Fruit fly (Drosophila melanogaster) whole organism, wandering third instar larva: Measurements from ENCODE around the gene Cyp9f2.

Experiments
- Abd-B ChIP-seq: fragments of >200 bp; optimal IDR thresholded peaks from 2 replicates; lab custom pipeline; 2017; ENCODE audit warnings: missing biosample characterization, missing genetic modification characterization
- CG32264 ChIP-seq: fragments of 200-800 bp; sonication (Bioruptor generic); optimal IDR thresholded peaks from 2 replicates; lab custom pipeline; 2016; ENCODE audit warnings: missing biosample characterization, missing genetic modification characterization
- CG9705 ChIP-seq: fragments of 200-800 bp; sonication (Bioruptor generic); optimal IDR thresholded peaks from 2 replicates; lab custom pipeline; 2018; ENCODE audit warnings: missing biosample characterization, mild to moderate bottlenecking, missing genetic modification characterization
- CrebA ChIP-seq: fragments of 200-800 bp; sonication (Bioruptor generic); optimal IDR thresholded peaks from 2 replicates; lab custom pipeline; 2016; ENCODE audit warnings: missing biosample characterization, mild to moderate bottlenecking, missing genetic modification characterization, borderline replicate concordance
- Dfd ChIP-seq: fragments of >200 bp; optimal IDR thresholded peaks from 2 replicates; lab custom pipeline; 2017; ENCODE audit warnings: missing biosample characterization, missing genetic modification characterization
- Dif ChIP-seq: fragments of 200-275, 200-300 bp; sonication (Bioruptor generic); optimal IDR thresholded peaks from 2 replicates; lab custom pipeline; 2018; ENCODE audit warnings: missing biosample characterization, missing genetic modification characterization; ENCODE audit not compliant: partially characterized antibody
- GATAd ChIP-seq: sonication (Bioruptor generic); optimal IDR thresholded peaks from 2 replicates; lab custom pipeline; 2016; ENCODE audit warnings: missing biosample characterization, missing genetic modification characterization
- HLH106 ChIP-seq: fragments of 200-800 bp; optimal IDR thresholded peaks from 3 replicates; lab custom pipeline; 2019; ENCODE audit warnings: missing biosample characterization, mild to moderate bottlenecking, missing genetic modification characterization, moderate library complexity
- Hnf4 ChIP-seq: fragments of 200-800 bp; sonication (Bioruptor generic); optimal IDR thresholded peaks from 2 replicates; lab custom pipeline; 2016; ENCODE audit warnings: missing biosample characterization, mild to moderate bottlenecking, missing genetic modification characterization
- Hr78 ChIP-seq: fragments of >200 bp; optimal IDR thresholded peaks from 2 replicates; lab custom pipeline; 2017; ENCODE audit warnings: missing biosample characterization, missing genetic modification characterization
- Hr83 ChIP-seq: fragments of 200-300 bp; sonication (Bioruptor generic); optimal IDR thresholded peaks from 2 replicates; lab custom pipeline; 2016; ENCODE audit warnings: missing biosample characterization, mild to moderate bottlenecking, missing genetic modification characterization, moderate library complexity; ENCODE audit not compliant: poor library complexity, severe bottlenecking
- Jra ChIP-seq: sonication (Bioruptor generic); optimal IDR thresholded peaks from 2 replicates; lab custom pipeline; 2016; ENCODE audit warnings: missing biosample characterization, missing genetic modification characterization
- Mio ChIP-seq: sonication (Bioruptor generic); optimal IDR thresholded peaks from 2 replicates; lab custom pipeline; 2016; ENCODE audit warnings: missing biosample characterization, missing genetic modification characterization
- Myc ChIP-seq: fragments of >200 bp; optimal IDR thresholded peaks from 2 replicates; lab custom pipeline; 2017
- N ChIP-seq: fragments of >200 bp; optimal IDR thresholded peaks from 2 replicates; lab custom pipeline; 2018; ENCODE audit warnings: missing biosample characterization, missing external identifiers, missing genetic modification characterization
- OdsH ChIP-seq: fragments of 200-800 bp; sonication (Bioruptor generic); optimal IDR thresholded peaks from 2 replicates; lab custom pipeline; 2016; ENCODE audit warnings: missing biosample characterization, mild to moderate bottlenecking, missing genetic modification characterization
- Rel ChIP-seq, 2 experiments: fragments of 200-800 bp; sonication (Bioruptor generic) in 1 of 2; optimal IDR thresholded peaks; 2 replicates in 1 of 2; 3 replicates in 1 of 2; lab custom pipeline; 2016 to 2019; ENCODE audit warnings: mild to moderate bottlenecking in 2 of 2, missing biosample characterization in 2 of 2, missing genetic modification characterization in 2 of 2, moderate library complexity in 1 of 2
- Sp1 ChIP-seq: fragments of 200-800 bp; sonication (Bioruptor generic); optimal IDR thresholded peaks from 3 replicates; lab custom pipeline; 2019; ENCODE audit warnings: missing biosample characterization, mild to moderate bottlenecking, missing genetic modification characterization, moderate library complexity
- Vsx2 ChIP-seq: fragments of 200-300, 225-300 bp; sonication (Bioruptor generic); optimal IDR thresholded peaks from 2 replicates; lab custom pipeline; 2018; ENCODE audit warnings: missing biosample characterization, missing genetic modification characterization; ENCODE audit not compliant: partially characterized antibody
- br ChIP-seq: fragments of 200-800 bp; sonication (Bioruptor generic); optimal IDR thresholded peaks from 2 replicates; lab custom pipeline; 2016; ENCODE audit warnings: missing biosample characterization, missing genetic modification characterization
- brk ChIP-seq: fragments of 200-800 bp; sonication (Bioruptor generic); optimal IDR thresholded peaks from 2 replicates; lab custom pipeline; 2016; ENCODE audit warnings: missing biosample characterization, mild to moderate bottlenecking, missing genetic modification characterization
- dl ChIP-seq, 2 experiments: fragments of 175-275, 200-275 bp in 1 of 2; fragments of 200-275 bp in 1 of 2; sonication (Bioruptor generic); optimal IDR thresholded peaks; lab custom pipeline; 2018; ENCODE audit warnings: mild to moderate bottlenecking in 2 of 2, missing biosample characterization in 2 of 2, missing genetic modification characterization in 2 of 2, moderate library complexity in 2 of 2; ENCODE audit not compliant: partially characterized antibody in 2 of 2, insufficient read depth in 1 of 2
- dmrt93B ChIP-seq: fragments of 200-800 bp; sonication (Bioruptor generic); optimal IDR thresholded peaks from 2 replicates; lab custom pipeline; 2018; ENCODE audit warnings: missing biosample characterization, mild to moderate bottlenecking, missing genetic modification characterization
- dsf ChIP-seq: sonication (Bioruptor generic); optimal IDR thresholded peaks from 2 replicates; lab custom pipeline; 2016; ENCODE audit warnings: missing biosample characterization, missing genetic modification characterization, borderline replicate concordance
- ey ChIP-seq: fragments of 200-800 bp; sonication (Bioruptor generic); optimal IDR thresholded peaks from 2 replicates; lab custom pipeline; 2016; ENCODE audit warnings: missing biosample characterization, missing genetic modification characterization
- foxo ChIP-seq, 2 experiments: fragments of 200-800 bp; sonication (Bioruptor generic); optimal IDR thresholded peaks; 2 replicates in 1 of 2; 3 replicates in 1 of 2; lab custom pipeline; 2016 to 2017; ENCODE audit warnings: missing biosample characterization in 2 of 2, missing genetic modification characterization in 2 of 2
- fru ChIP-seq: fragments of 200-800 bp; sonication (Bioruptor generic); optimal IDR thresholded peaks from 3 replicates; lab custom pipeline; 2016; ENCODE audit warnings: missing biosample characterization, mild to moderate bottlenecking, missing genetic modification characterization
- h ChIP-seq: fragments of 200-800 bp; sonication (Bioruptor generic); optimal IDR thresholded peaks from 3 replicates; lab custom pipeline; 2016; ENCODE audit warnings: missing biosample characterization, mild to moderate bottlenecking, missing genetic modification characterization
- jim ChIP-seq: fragments of 175-275, 200-325 bp; sonication (Bioruptor generic); optimal IDR thresholded peaks from 2 replicates; lab custom pipeline; 2016; ENCODE audit warnings: missing biosample characterization, mild to moderate bottlenecking, missing genetic modification characterization
- lola ChIP-seq: fragments of >200 bp; optimal IDR thresholded peaks from 2 replicates; lab custom pipeline; 2017; ENCODE audit warnings: missing biosample characterization, missing genetic modification characterization
- pan ChIP-seq: fragments of >200 bp; optimal IDR thresholded peaks from 2 replicates; lab custom pipeline; 2017
- psq ChIP-seq: fragments of 200-800 bp; sonication (Bioruptor generic); optimal IDR thresholded peaks from 3 replicates; lab custom pipeline; 2017; ENCODE audit warnings: missing biosample characterization, mild to moderate bottlenecking, missing genetic modification characterization, moderate library complexity
- rgr ChIP-seq: fragments of 200-800 bp; sonication (Bioruptor generic); optimal IDR thresholded peaks from 3 replicates; lab custom pipeline; 2016; ENCODE audit warnings: missing biosample characterization, mild to moderate bottlenecking, missing genetic modification characterization
- sage ChIP-seq: fragments of 200-800 bp; sonication (Bioruptor generic); optimal IDR thresholded peaks from 2 replicates; lab custom pipeline; 2016; ENCODE audit warnings: missing biosample characterization, mild to moderate bottlenecking, missing genetic modification characterization
- sv ChIP-seq: fragments of 200-800 bp; sonication (Bioruptor generic); optimal IDR thresholded peaks from 3 replicates; lab custom pipeline; 2016; ENCODE audit warnings: missing biosample characterization, missing genetic modification characterization
- tai ChIP-seq: sonication (Bioruptor generic); optimal IDR thresholded peaks from 2 replicates; lab custom pipeline; 2016; ENCODE audit warnings: missing biosample characterization, missing genetic modification characterization
- usp ChIP-seq: fragments of >200 bp; optimal IDR thresholded peaks from 2 replicates; lab custom pipeline; 2017; ENCODE audit warnings: missing biosample characterization, missing genetic modification characterization
- woc ChIP-seq: sonication (Bioruptor generic); optimal IDR thresholded peaks from 2 replicates; lab custom pipeline; 2016; ENCODE audit warnings: missing biosample characterization, mild to moderate bottlenecking, missing genetic modification characterization

Gene Cyp9f2

DNA sequence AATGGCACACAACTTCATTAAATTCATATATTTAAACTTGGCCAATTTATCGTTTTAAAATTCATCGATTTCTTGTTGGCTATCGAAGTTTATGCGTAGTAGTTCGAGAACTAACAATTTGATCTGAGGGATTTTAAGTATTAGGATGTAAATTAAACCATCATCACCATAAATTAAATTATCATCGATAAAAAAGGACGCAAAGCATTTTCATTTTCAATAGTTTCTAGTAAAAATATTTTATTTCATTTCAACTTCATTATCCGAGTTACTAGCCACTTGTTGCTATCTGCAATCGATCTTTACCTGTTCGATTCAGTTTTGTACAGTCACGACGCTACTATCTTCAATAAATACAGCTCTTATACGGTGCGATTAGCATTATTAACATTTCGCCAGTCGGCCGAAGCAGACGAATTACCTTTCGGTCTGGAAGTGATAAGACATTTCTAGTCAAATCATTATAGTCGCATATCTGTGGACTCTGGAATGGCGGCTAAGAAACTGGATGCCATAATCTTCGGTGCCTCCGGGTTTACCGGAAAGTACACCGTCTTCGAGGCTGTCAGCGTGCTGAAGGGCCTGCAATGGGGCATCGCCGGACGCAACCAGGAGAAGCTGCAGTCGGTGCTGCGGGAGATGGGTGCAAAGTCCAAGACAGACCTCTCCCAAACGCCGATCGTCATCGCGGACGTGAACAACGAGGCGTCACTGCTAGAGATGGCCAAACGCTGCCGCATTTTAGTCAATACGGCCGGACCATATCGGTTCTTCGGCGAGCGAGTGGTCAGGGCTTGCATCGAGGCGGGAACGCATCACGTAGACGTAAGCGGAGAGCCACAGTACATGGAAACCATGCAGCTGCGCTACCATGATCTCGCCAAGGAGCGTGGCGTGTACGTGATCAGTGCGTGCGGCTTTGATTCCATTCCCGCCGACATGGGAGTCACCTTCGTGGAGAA lies 688 bp upstream of the Cyp9f2 start, which contains the start of gene CG5167 (continued):
- no peak for TF ChIP-seq Abd-B (GFP tag; lab: Kevin White, UChicago)
- TF ChIP-seq Sp1 (GFP tag; lab: Kevin White, UChicago) = peak; percentile 58
- no peak for TF ChIP-seq dsf (GFP tag; lab: Kevin White, UChicago)

dm6 chr3R:12405134-12405533 lies 694 bp downstream of the Cyp9f2 start:
- TF ChIP-seq CrebA (no peak), h (GFP tag; lab: Kevin White, UChicago) (no peak), foxo (GFP tag; optimal IDR thresholded peaks at IDR 0.05; lab: Kevin White, UChicago) (no peak), CG9705 (GFP tag; lab: Kevin White, UChicago) (no peak), dl (GFP tag; optimal IDR thresholded peaks at IDR 0.05; lab: Kevin White, UChicago; ENCODE audit: insufficient read depth in 1 of 2, partially characterized antibody in 2 of 2) (no peak)

DNA sequence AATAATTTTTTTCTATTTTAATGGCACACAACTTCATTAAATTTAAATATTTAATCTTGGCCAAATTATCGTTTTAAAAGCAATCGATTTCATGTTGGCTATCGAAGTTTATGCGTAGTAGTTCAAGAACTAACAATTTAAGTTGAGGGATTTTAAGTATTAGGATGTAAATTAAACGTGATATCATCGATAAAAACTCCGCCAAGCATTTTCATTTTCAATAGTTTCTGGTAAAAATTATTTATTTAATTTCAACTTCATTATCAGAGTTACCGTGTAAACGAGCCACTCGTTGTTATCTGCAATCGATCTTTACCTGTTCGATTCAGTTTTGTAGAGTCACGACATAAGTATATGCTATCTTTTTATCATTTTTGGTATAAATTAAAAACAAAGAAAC lies 2.9 kb downstream of the Cyp9f2 start:
- TF ChIP-seq fru = peak; percentile 94
- no peak for TF ChIP-seq tai (GFP tag; lab: Kevin White, UChicago)
- peak; percentile 94 for TF ChIP-seq CG32264 (GFP tag; lab: Kevin White, UChicago)
- TF ChIP-seq Myc (lab: Kevin White, UChicago) = no peak
- peak; percentile 36 for TF ChIP-seq GATAd (GFP tag; lab: Kevin White, UChicago)
- peak; percentile 84 for TF ChIP-seq psq
- TF ChIP-seq Abd-B (GFP tag; lab: Kevin White, UChicago) = no peak
- peak; percentile 84 for TF ChIP-seq Jra
- peak; percentile 99 for TF ChIP-seq sage
- peak; percentile 90 for TF ChIP-seq Rel (GFP tag; optimal IDR thresholded peaks at IDR 0.05; lab: Kevin White, UChicago)
- peak; percentile 93 for TF ChIP-seq Rel (tag; optimal IDR thresholded peaks at IDR 0.05; lab: Kevin White, UChicago)
- TF ChIP-seq OdsH (GFP tag; lab: Kevin White, UChicago) = peak; percentile 95
- peak; percentile 94 for TF ChIP-seq Hnf4 (GFP tag; lab: Kevin White, UChicago)
- TF ChIP-seq Vsx2 (GFP tag; lab: Kevin White, UChicago) = no peak
- peak; percentile 95 for TF ChIP-seq br (GFP tag; lab: Kevin White, UChicago)
- TF ChIP-seq Hr83 = peak; percentile 92
- peak; percentile 89 for TF ChIP-seq ey (GFP tag; lab: Kevin White, UChicago)
- TF ChIP-seq HLH106 (tag; lab: Kevin White, UChicago) = peak; percentile 98
- TF ChIP-seq rgr = peak; percentile 97
- peak; percentile 59 for TF ChIP-seq Mio (GFP tag; lab: Kevin White, UChicago)
- peak; percentile 99 for TF ChIP-seq Sp1 (GFP tag; lab: Kevin White, UChicago)
- no peak for TF ChIP-seq Dif (GFP tag; lab: Kevin White, UChicago)
- no peak for TF ChIP-seq CrebA
- TF ChIP-seq Dfd = no peak
- no peak for TF ChIP-seq N (GFP tag; lab: Kevin White, UChicago)
- no peak for TF ChIP-seq jim
- TF ChIP-seq brk (GFP tag; lab: Kevin White, UChicago) = peak; percentile 95
- TF ChIP-seq pan (lab: Kevin White, UChicago) = no peak
- peak; percentile 88 for TF ChIP-seq dsf (GFP tag; lab: Kevin White, UChicago)
- no peak for TF ChIP-seq Hr78 (GFP tag; lab: Kevin White, UChicago)
- TF ChIP-seq foxo (GFP tag; optimal IDR thresholded peaks at IDR 0.05; lab: Kevin White, UChicago) = peak; percentile 89 to 96
- TF ChIP-seq lola (GFP tag; lab: Kevin White, UChicago) = no peak
- TF ChIP-seq h (GFP tag; lab: Kevin White, UChicago) = peak; percentile 99
- peak; percentile 94 for TF ChIP-seq sv (GFP tag; lab: Kevin White, UChicago)
- peak; percentile 86 for TF ChIP-seq woc (GFP tag; lab: Kevin White, UChicago)
- TF ChIP-seq usp (GFP tag; lab: Kevin White, UChicago) = no peak
- peak; percentile 100 for TF ChIP-seq CG9705 (GFP tag; lab: Kevin White, UChicago)
- TF ChIP-seq dl (GFP tag; optimal IDR thresholded peaks at IDR 0.05; lab: Kevin White, UChicago; ENCODE audit: insufficient read depth in 1 of 2, partially characterized antibody in 2 of 2) = no peak
- TF ChIP-seq dmrt93B (GFP tag; lab: Kevin White, UChicago) = peak; percentile 99
